Worm (Caenorhabditis elegans) whole organism, mixed stage, embryonic: ENCODE measurements around the gene gtl-2.

Source experiments
- unc-39 ChIP-seq: fragments of 150-350 bp; optimal IDR thresholded peaks from 2 replicates; lab custom pipeline; 2014; ENCODE audit warnings: missing biosample characterization, missing genetic modification characterization
- unc-62 ChIP-seq: fragments of 150-350 bp; optimal IDR thresholded peaks from 2 replicates; lab custom pipeline; 2014; ENCODE audit warnings: missing biosample characterization, missing genetic modification reagents, missing genetic modification characterization

- TF ChIP-seq unc-62 (GFP tag; lab: Kevin White, UChicago) (no peak), unc-39 (tag; lab: Kevin White, UChicago) (no peak)
Measured at ce11 chrIV:11247434-11247833, 25.8 kb upstream of the gtl-2 start.
